Worm (Caenorhabditis elegans): ENCODE results near the gene F53C11.4.

DNA sequence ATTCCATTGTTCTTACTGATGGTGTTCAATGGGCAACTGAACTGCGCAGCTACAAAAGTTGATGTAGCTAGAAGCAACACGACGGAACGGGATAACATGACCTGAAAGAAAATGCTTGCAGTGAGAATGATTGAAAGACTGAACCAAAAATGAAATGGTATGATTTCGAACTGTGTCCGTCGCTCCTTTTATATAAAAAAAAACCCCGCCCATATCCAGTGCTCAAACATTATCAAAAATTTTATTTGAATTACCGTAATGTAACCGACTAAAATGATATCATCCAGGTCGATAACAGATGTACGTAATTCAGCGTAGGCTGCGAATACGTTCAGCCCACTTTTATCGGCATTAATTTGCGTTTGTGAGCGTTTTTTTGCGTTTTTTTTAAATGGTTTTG is 48.8 kb downstream of the F53C11.4 start, which contains the start of gene irg-5:
- no peak for TF ChIP-seq mab-5 (tag; optimal IDR thresholded peaks at IDR 0.05)
- no peak for TF ChIP-seq pha-4 (tag; optimal IDR thresholded peaks at IDR 0.05)

All from whole organism, mixed stage, embryonic.